Fruit fly (Drosophila melanogaster): Measurements from ENCODE around the gene promL.
A peak's percentile ranks its signal among the peaks of the same experiment; 100 is the strongest.

Gene promL

DNA sequence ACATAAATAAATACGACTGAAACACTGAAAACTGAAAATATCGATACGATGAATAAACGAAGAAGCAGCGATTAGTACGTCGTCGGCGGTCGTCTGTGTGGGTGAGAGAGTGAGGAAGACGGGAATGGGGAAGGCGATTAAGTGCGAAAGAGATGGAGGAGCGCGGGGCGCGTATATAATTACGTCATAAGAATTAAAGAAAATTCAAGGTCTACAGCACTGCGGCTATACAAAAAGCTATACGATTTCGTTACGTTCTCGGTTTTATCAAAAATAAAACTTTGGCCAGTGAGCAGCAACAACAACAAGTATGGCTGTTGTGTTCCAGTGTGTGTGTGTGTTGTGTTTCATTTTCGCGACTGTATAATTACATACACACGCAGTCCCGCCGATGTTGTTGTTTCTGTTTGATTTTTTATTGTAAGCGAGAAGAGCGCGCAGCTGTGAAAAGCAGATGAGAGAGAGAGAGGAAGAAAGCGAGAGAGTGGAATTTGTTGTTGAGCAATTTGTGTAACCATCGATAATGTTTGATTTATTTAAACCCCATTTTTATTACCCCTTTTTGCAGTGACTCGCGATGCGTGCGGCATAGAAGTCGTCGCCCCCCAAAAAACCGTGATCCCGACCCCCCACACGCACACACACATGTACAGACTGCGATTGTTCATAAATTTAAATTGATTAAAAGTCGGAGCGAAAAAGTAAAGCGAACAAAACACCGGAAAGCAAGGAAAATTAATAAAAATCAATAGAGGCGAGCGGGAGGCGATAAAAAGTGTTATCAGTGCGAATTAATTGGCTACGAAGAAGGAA, 21.7 kb upstream of the promL start:
- no peak for TF ChIP-seq pan (optimal IDR thresholded peaks at IDR 0.05)
- no peak for TF ChIP-seq Rel (GFP tag; optimal IDR thresholded peaks at IDR 0.05)
- peak; percentile 14 for TF ChIP-seq Rel (tag; optimal IDR thresholded peaks at IDR 0.05)
- TF ChIP-seq psq (GFP tag; optimal IDR thresholded peaks at IDR 0.05) = peak; percentile 62
- TF ChIP-seq h (GFP tag; optimal IDR thresholded peaks at IDR 0.05) = peak; percentile 9
- TF ChIP-seq CG9705 (GFP tag; optimal IDR thresholded peaks at IDR 0.05) = no peak
- no peak for TF ChIP-seq Hr83 (GFP tag; optimal IDR thresholded peaks at IDR 0.05; ENCODE audit: poor library complexity, severe bottlenecking)
- peak; percentile 47 for TF ChIP-seq Sp1 (GFP tag; optimal IDR thresholded peaks at IDR 0.05)

DNA sequence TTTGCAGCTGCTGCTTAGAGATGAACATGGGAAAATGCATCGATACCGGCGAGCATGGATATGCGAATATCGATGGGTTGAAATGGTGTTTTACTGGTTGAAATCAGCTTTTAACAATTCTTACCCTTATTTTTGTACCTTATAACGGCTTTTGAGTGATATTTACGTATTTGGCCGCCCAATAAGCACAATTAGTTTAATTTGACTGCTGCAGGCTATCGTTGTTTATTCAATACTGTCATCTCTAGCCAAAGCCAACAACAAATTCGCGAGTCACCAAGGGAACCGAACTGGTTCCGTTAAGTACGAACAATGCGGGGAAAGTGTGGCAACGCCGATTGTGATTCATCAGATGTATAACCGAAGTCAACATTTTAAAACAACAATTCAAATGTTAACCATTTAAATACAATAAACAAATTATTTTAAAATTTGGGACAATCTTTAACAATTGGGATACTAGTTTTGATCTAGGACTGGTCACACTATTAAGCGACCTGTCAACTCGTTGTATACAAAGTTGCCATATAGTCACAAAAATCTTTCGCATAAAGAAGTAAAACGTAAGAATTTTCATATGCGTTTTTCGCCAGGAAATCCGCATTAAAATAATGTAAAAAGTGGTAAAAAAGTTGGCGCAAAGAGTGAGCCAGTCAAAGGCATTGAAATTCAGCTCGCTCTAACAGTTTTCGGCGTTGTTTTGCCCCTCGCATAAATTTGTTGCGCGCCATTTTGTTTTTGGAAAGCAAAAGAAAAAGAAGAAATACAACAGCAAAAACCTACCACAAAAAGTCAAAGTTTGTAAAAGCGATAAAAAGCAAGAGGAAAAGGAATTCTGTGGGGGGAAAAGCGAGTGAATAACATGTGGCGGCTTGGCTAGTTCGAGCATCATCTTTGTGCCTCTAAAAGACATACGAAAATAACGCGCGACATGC, 20.9 kb upstream of the promL start, which contains the start of the genes Usp5 and BtbVII:
Usp5 (minus strand) TSS at position 234 of the 935 bp plus-strand sequence.
BtbVII (plus strand) TSS at position 522 of the 935 bp plus-strand sequence.
- TF ChIP-seq GATAd (GFP tag; optimal IDR thresholded peaks at IDR 0.05) = no peak
- no peak for TF ChIP-seq dl (GFP tag; optimal IDR thresholded peaks at IDR 0.05; ENCODE audit: insufficient read depth in 1 of 2, partially characterized antibody in 2 of 2)
- no peak for TF ChIP-seq Rel (GFP tag; optimal IDR thresholded peaks at IDR 0.05)
- peak; percentile 2 for TF ChIP-seq Rel (tag; optimal IDR thresholded peaks at IDR 0.05)
- TF ChIP-seq Dfd (GFP tag; optimal IDR thresholded peaks at IDR 0.05) = no peak
- peak; percentile 68 for TF ChIP-seq rgr (GFP tag; optimal IDR thresholded peaks at IDR 0.05)
- peak; percentile 12 for TF ChIP-seq CG9705 (GFP tag; optimal IDR thresholded peaks at IDR 0.05)
- TF ChIP-seq foxo (GFP tag; optimal IDR thresholded peaks at IDR 0.05) = peak in 1 of 2 experiments; percentile 76
- TF ChIP-seq Vsx2 (GFP tag; optimal IDR thresholded peaks at IDR 0.05; ENCODE audit: partially characterized antibody) = no peak
- peak; percentile 65 for TF ChIP-seq ey (GFP tag; optimal IDR thresholded peaks at IDR 0.05)
- TF ChIP-seq sv (GFP tag; optimal IDR thresholded peaks at IDR 0.05) = peak; percentile 22
- no peak for TF ChIP-seq jim (GFP tag; optimal IDR thresholded peaks at IDR 0.05)
- TF ChIP-seq usp (GFP tag; optimal IDR thresholded peaks at IDR 0.05) = no peak
- peak; percentile 58 for TF ChIP-seq fru (GFP tag; optimal IDR thresholded peaks at IDR 0.05)
- no peak for TF ChIP-seq Myc (optimal IDR thresholded peaks at IDR 0.05)
- TF ChIP-seq pan (optimal IDR thresholded peaks at IDR 0.05) = no peak
- TF ChIP-seq woc (GFP tag; optimal IDR thresholded peaks at IDR 0.05) = no peak
- TF ChIP-seq brk (GFP tag; optimal IDR thresholded peaks at IDR 0.05) = no peak
- no peak for TF ChIP-seq dmrt93B (GFP tag; optimal IDR thresholded peaks at IDR 0.05)
- no peak for TF ChIP-seq sage (GFP tag; optimal IDR thresholded peaks at IDR 0.05)
- TF ChIP-seq dsf (GFP tag; optimal IDR thresholded peaks at IDR 0.05; ENCODE audit: borderline replicate concordance) = peak; percentile 16
- TF ChIP-seq Jra (GFP tag; optimal IDR thresholded peaks at IDR 0.05) = peak; percentile 65
- peak; percentile 76 for TF ChIP-seq br (GFP tag; optimal IDR thresholded peaks at IDR 0.05)
- TF ChIP-seq Dif (GFP tag; optimal IDR thresholded peaks at IDR 0.05; ENCODE audit: partially characterized antibody) = no peak
- peak; percentile 44 for TF ChIP-seq Sp1 (GFP tag; optimal IDR thresholded peaks at IDR 0.05)
- TF ChIP-seq Hnf4 (GFP tag; optimal IDR thresholded peaks at IDR 0.05) = no peak
- TF ChIP-seq Mio (GFP tag; optimal IDR thresholded peaks at IDR 0.05) = no peak
- no peak for TF ChIP-seq CrebA (GFP tag; optimal IDR thresholded peaks at IDR 0.05; ENCODE audit: borderline replicate concordance)
- peak; percentile 6 for TF ChIP-seq CG32264 (GFP tag; optimal IDR thresholded peaks at IDR 0.05)
- TF ChIP-seq N (GFP tag; optimal IDR thresholded peaks at IDR 0.05) = no peak
- TF ChIP-seq h (GFP tag; optimal IDR thresholded peaks at IDR 0.05) = peak; percentile 72
- TF ChIP-seq Abd-B (GFP tag; optimal IDR thresholded peaks at IDR 0.05) = no peak
- TF ChIP-seq psq (GFP tag; optimal IDR thresholded peaks at IDR 0.05) = peak; percentile 26
- TF ChIP-seq HLH106 (tag; optimal IDR thresholded peaks at IDR 0.05) = peak; percentile 59
- TF ChIP-seq tai (GFP tag; optimal IDR thresholded peaks at IDR 0.05) = no peak
- TF ChIP-seq lola (GFP tag; optimal IDR thresholded peaks at IDR 0.05) = no peak
- peak; percentile 30 for TF ChIP-seq Hr83 (GFP tag; optimal IDR thresholded peaks at IDR 0.05; ENCODE audit: poor library complexity, severe bottlenecking)
- TF ChIP-seq Hr78 (GFP tag; optimal IDR thresholded peaks at IDR 0.05) = no peak
- TF ChIP-seq OdsH (GFP tag; optimal IDR thresholded peaks at IDR 0.05) = peak; percentile 69

Measured in whole organism, wandering third instar larva.